Worm (Caenorhabditis elegans): ENCODE data around the gene C31B8.7.

- TF ChIP-seq ceh-9 (tag; optimal IDR thresholded peaks at IDR 0.05) (no peak), sox-4 (tag; optimal IDR thresholded peaks at IDR 0.05) (no peak), ama-1 (optimal IDR thresholded peaks at IDR 0.05) (no peak), sdc-2 (tag; optimal IDR thresholded peaks at IDR 0.05) (no peak)
Observed at ce11 chrV:2899867-2900266, 3.3 kb downstream of the C31B8.7 start, which contains the start of gene str-46.

Measured in whole organism, late embryonic.